Fruit fly (Drosophila melanogaster): ENCODE results near the gene CG14414.

Gene CG14414

dm6 chrX:14582784-14583699 is 2.6 kb downstream of the CG14414 start, which contains the start of the genes mRpS25 and nmdyn-D6:
Gene mRpS25 (minus strand): TSS chrX:14582982.
Gene nmdyn-D6 (plus strand): TSS chrX:14583677.
- TF ChIP-seq Jarid2 (GFP tag; optimal IDR thresholded peaks at IDR 0.05) (no peak), Atf-2 (GFP tag; optimal IDR thresholded peaks at IDR 0.05) (peak; percentile 4), CG14050 (GFP tag; IDR thresholded peaks at IDR 0.05) (no peak), amos (GFP tag; IDR thresholded peaks at IDR 0.05; ENCODE audit: partially characterized antibody) (peak; percentile 63), stwl (tag; optimal IDR thresholded peaks at IDR 0.05) (no peak), CoRest (tag; optimal IDR thresholded peaks at IDR 0.05) (peak; percentile 55), schlank (tag; optimal IDR thresholded peaks at IDR 0.05) (no peak), unc-4 (GFP tag; IDR thresholded peaks at IDR 0.05; ENCODE audit: partially characterized antibody) (peak; percentile 56), chinmo (GFP tag; IDR thresholded peaks at IDR 0.05; ENCODE audit: partially characterized antibody) (no peak), Drgx (GFP tag; IDR thresholded peaks at IDR 0.05) (0 out of 2 replicates have a peak, but pooled peaks have one; percentile 27), CG6689 (GFP tag; IDR thresholded peaks at IDR 0.05) (peak; percentile 37; the same call in 1 of the 2 replicates), Bgb (GFP tag; IDR thresholded peaks at IDR 0.05; ENCODE audit: partially characterized antibody) (0 out of 2 replicates have a peak, but pooled peaks have one; percentile 16), CG12104 (GFP tag; optimal IDR thresholded peaks at IDR 0.05) (peak; percentile 34), CG10366 (GFP tag; IDR thresholded peaks at IDR 0.05) (peak; percentile 7; the same call in 1 of the 2 replicates), prd (optimal IDR thresholded peaks at IDR 0.05) (no peak), prd (GFP tag; IDR thresholded peaks at IDR 0.05) (peak; percentile 58), CG9215 (GFP tag; IDR thresholded peaks at IDR 0.05) (peak; percentile 37; the same call in 1 of the 2 replicates), CG31365 (tag; optimal IDR thresholded peaks at IDR 0.05) (no peak), CG9437 (GFP tag; optimal IDR thresholded peaks at IDR 0.05) (peak; percentile 51), CG10654 (GFP tag; optimal IDR thresholded peaks at IDR 0.05) (peak; percentile 0), cad (GFP tag; optimal IDR thresholded peaks at IDR 0.05) (no peak), CG6791 (GFP tag; IDR thresholded peaks at IDR 0.05; ENCODE audit: partially characterized antibody) (peak; percentile 50; the same call in 1 of the 3 replicates), Hr3 (GFP tag; optimal IDR thresholded peaks at IDR 0.05) (peak; percentile 2), CG9727 (GFP tag; optimal IDR thresholded peaks at IDR 0.05) (peak; percentile 62), ranshi (GFP tag; IDR thresholded peaks at IDR 0.05) (peak; percentile 43; the same call in 1 of the 2 replicates), Hr78 (GFP tag; optimal IDR thresholded peaks at IDR 0.05) (peak in 1 of 2 experiments; percentile 20), Dip3 (GFP tag; optimal IDR thresholded peaks at IDR 0.05) (peak; percentile 16), Tbp (GFP tag; optimal IDR thresholded peaks at IDR 0.05) (no peak), Elba2 (GFP tag; optimal IDR thresholded peaks at IDR 0.05) (no peak), CG18262 (tag; optimal IDR thresholded peaks at IDR 0.05) (peak; percentile 40), cwo (GFP tag; optimal IDR thresholded peaks at IDR 0.05) (no peak), Oaz (GFP tag; IDR thresholded peaks at IDR 0.05) (no peak), CG4707 (GFP tag; optimal IDR thresholded peaks at IDR 0.05) (no peak), jumu (GFP tag; optimal IDR thresholded peaks at IDR 0.05) (peak; percentile 10), phol (tag; optimal IDR thresholded peaks at IDR 0.05) (peak; percentile 56), Ets65A (GFP tag) (peak; percentile 45), CG8924 (tag; optimal IDR thresholded peaks at IDR 0.05) (peak; percentile 5), bbx (GFP tag; IDR thresholded peaks at IDR 0.05; ENCODE audit: partially characterized antibody) (peak; percentile 61; the same call in 1 of the 2 replicates), Atf6 (GFP tag; IDR thresholded peaks at IDR 0.05) (peak; percentile 41; the same call in 1 of the 2 replicates), insv (GFP tag; optimal IDR thresholded peaks at IDR 0.05) (no peak), sna (GFP tag; IDR thresholded peaks at IDR 0.05; ENCODE audit: partially characterized antibody) (0 out of 2 replicates have a peak, but pooled peaks have one; percentile 16), CG31388 (GFP tag; optimal IDR thresholded peaks at IDR 0.05) (no peak), Dll (GFP tag; IDR thresholded peaks at IDR 0.05; ENCODE audit: partially characterized antibody) (peak; percentile 56), salm (tag; optimal IDR thresholded peaks at IDR 0.05) (no peak), CG10431 (GFP tag; optimal IDR thresholded peaks at IDR 0.05) (no peak), tup (GFP tag; optimal IDR thresholded peaks at IDR 0.05) (no peak), CG9817 (tag; optimal IDR thresholded peaks at IDR 0.05) (peak; percentile 17)

All from whole organism, embryonic.